Worm (Caenorhabditis elegans): ENCODE data around the gene lmtr-3.

The lmtr-3 gene

ce11 chrV:11133516-11133915, 9.5 kb downstream of the lmtr-3 start:
- TF ChIP-seq T22C8.4 (GFP tag; IDR thresholded peaks at IDR 0.05) (no peak), ztf-29 (GFP tag; IDR thresholded peaks at IDR 0.05) (no peak), flt-1 (GFP tag; IDR thresholded peaks at IDR 0.05) (no peak), tab-1 (GFP tag; IDR thresholded peaks at IDR 0.05) (no peak), cog-1 (tag; optimal IDR thresholded peaks at IDR 0.05) (no peak)

- TF ChIP-seq flt-1 (GFP tag; IDR thresholded peaks at IDR 0.05): no peak
- no peak for TF ChIP-seq ref-1 (GFP tag; conservative IDR thresholded peaks at IDR 0.05)
- no peak for TF ChIP-seq ztf-23 (GFP tag; IDR thresholded peaks at IDR 0.05)
- TF ChIP-seq T22C8.4 (GFP tag; IDR thresholded peaks at IDR 0.05): no peak
- no peak for TF ChIP-seq ztf-29 (GFP tag; IDR thresholded peaks at IDR 0.05)
- TF ChIP-seq cog-1 (tag; optimal IDR thresholded peaks at IDR 0.05): no peak
- TF ChIP-seq med-1 (GFP tag; optimal IDR thresholded peaks at IDR 0.05; ENCODE audit: insufficient read depth): no peak
- TF ChIP-seq tab-1 (GFP tag; IDR thresholded peaks at IDR 0.05): no peak
- no peak for TF ChIP-seq klf-2 (GFP tag; conservative IDR thresholded peaks at IDR 0.05)
Measured at ce11 chrV:11134296-11134695, 10.3 kb downstream of the lmtr-3 start, which contains the start of gene glb-3. TSS of gene glb-3 (plus strand) at chrV:11134596.

- TF ChIP-seq tab-1 (GFP tag; IDR thresholded peaks at IDR 0.05) (no peak), flt-1 (GFP tag; IDR thresholded peaks at IDR 0.05) (no peak), ztf-29 (GFP tag; IDR thresholded peaks at IDR 0.05) (no peak), med-1 (GFP tag; optimal IDR thresholded peaks at IDR 0.05; ENCODE audit: insufficient read depth) (no peak), klf-2 (GFP tag; conservative IDR thresholded peaks at IDR 0.05) (no peak), T22C8.4 (GFP tag; IDR thresholded peaks at IDR 0.05) (no peak), ztf-23 (GFP tag; IDR thresholded peaks at IDR 0.05) (no peak), cog-1 (tag; optimal IDR thresholded peaks at IDR 0.05) (no peak), ref-1 (GFP tag; conservative IDR thresholded peaks at IDR 0.05) (no peak)
Measured at ce11 chrV:11140326-11140725, 16.3 kb downstream of the lmtr-3 start.

ce11 chrV:11141179-11141578, 17.2 kb downstream of the lmtr-3 start, which contains the start of gene folt-1:
TSS of gene folt-1 (plus strand) at chrV:11141479.
- no peak for TF ChIP-seq cog-1 (tag; optimal IDR thresholded peaks at IDR 0.05)
- TF ChIP-seq ref-1 (GFP tag; conservative IDR thresholded peaks at IDR 0.05): no peak
- no peak for TF ChIP-seq klf-2 (GFP tag; conservative IDR thresholded peaks at IDR 0.05)
- no peak for TF ChIP-seq T22C8.4 (GFP tag; IDR thresholded peaks at IDR 0.05)
- no peak for TF ChIP-seq ztf-29 (GFP tag; IDR thresholded peaks at IDR 0.05)
- TF ChIP-seq med-1 (GFP tag; optimal IDR thresholded peaks at IDR 0.05; ENCODE audit: insufficient read depth): no peak
- TF ChIP-seq flt-1 (GFP tag; IDR thresholded peaks at IDR 0.05): no peak
- no peak for TF ChIP-seq ztf-23 (GFP tag; IDR thresholded peaks at IDR 0.05)
- TF ChIP-seq tab-1 (GFP tag; IDR thresholded peaks at IDR 0.05): no peak

- no peak for TF ChIP-seq cog-1 (tag; optimal IDR thresholded peaks at IDR 0.05)
- TF ChIP-seq ztf-29 (GFP tag; IDR thresholded peaks at IDR 0.05): no peak
- no peak for TF ChIP-seq med-1 (GFP tag; optimal IDR thresholded peaks at IDR 0.05; ENCODE audit: insufficient read depth)
- no peak for TF ChIP-seq flt-1 (GFP tag; IDR thresholded peaks at IDR 0.05)
- no peak for TF ChIP-seq tab-1 (GFP tag; IDR thresholded peaks at IDR 0.05)
- no peak for TF ChIP-seq ref-1 (GFP tag; conservative IDR thresholded peaks at IDR 0.05)
- no peak for TF ChIP-seq klf-2 (GFP tag; conservative IDR thresholded peaks at IDR 0.05)
- TF ChIP-seq T22C8.4 (GFP tag; IDR thresholded peaks at IDR 0.05): no peak
- no peak for TF ChIP-seq ztf-23 (GFP tag; IDR thresholded peaks at IDR 0.05)
Measured at ce11 chrV:11144694-11145093, 20.7 kb downstream of the lmtr-3 start, which contains the start of gene C06H2.7. TSS of gene C06H2.7 (minus strand) at chrV:11144794.

ce11 chrV:11146958-11147779, 23.2 kb downstream of the lmtr-3 start, which contains the start of the genes T19C4.24 and nlp-33:
TSS of gene T19C4.24 (minus strand) at chrV:11147008.
TSS of gene nlp-33 (plus strand) at chrV:11147346.
- TF ChIP-seq flt-1 (GFP tag; IDR thresholded peaks at IDR 0.05): no peak
- TF ChIP-seq ztf-29 (GFP tag; IDR thresholded peaks at IDR 0.05): no peak
- no peak for TF ChIP-seq klf-2 (GFP tag; conservative IDR thresholded peaks at IDR 0.05)

ce11 chrV:11147780-11148144, 23.8 kb downstream of the lmtr-3 start:
- TF ChIP-seq klf-2 (GFP tag; conservative IDR thresholded peaks at IDR 0.05): no peak
- no peak for TF ChIP-seq tab-1 (GFP tag; IDR thresholded peaks at IDR 0.05)
- TF ChIP-seq T22C8.4 (GFP tag; IDR thresholded peaks at IDR 0.05): no peak
- TF ChIP-seq cog-1 (tag; optimal IDR thresholded peaks at IDR 0.05): no peak
- no peak for TF ChIP-seq ztf-29 (GFP tag; IDR thresholded peaks at IDR 0.05)
- TF ChIP-seq ref-1 (GFP tag; conservative IDR thresholded peaks at IDR 0.05): no peak
- TF ChIP-seq ztf-23 (GFP tag; IDR thresholded peaks at IDR 0.05): no peak
- TF ChIP-seq med-1 (GFP tag; optimal IDR thresholded peaks at IDR 0.05; ENCODE audit: insufficient read depth): no peak
- no peak for TF ChIP-seq flt-1 (GFP tag; IDR thresholded peaks at IDR 0.05)

- TF ChIP-seq med-1 (GFP tag; optimal IDR thresholded peaks at IDR 0.05; ENCODE audit: insufficient read depth): no peak
- TF ChIP-seq cog-1 (tag; optimal IDR thresholded peaks at IDR 0.05): no peak
- no peak for TF ChIP-seq flt-1 (GFP tag; IDR thresholded peaks at IDR 0.05)
- TF ChIP-seq klf-2 (GFP tag; conservative IDR thresholded peaks at IDR 0.05): no peak
- TF ChIP-seq ref-1 (GFP tag; conservative IDR thresholded peaks at IDR 0.05): no peak
- no peak for TF ChIP-seq ztf-23 (GFP tag; IDR thresholded peaks at IDR 0.05)
Measured at ce11 chrV:11148971-11149370, 25.0 kb downstream of the lmtr-3 start.

- TF ChIP-seq ztf-23 (GFP tag; IDR thresholded peaks at IDR 0.05) (no peak), klf-2 (GFP tag; conservative IDR thresholded peaks at IDR 0.05) (no peak), cog-1 (tag; optimal IDR thresholded peaks at IDR 0.05) (no peak), med-1 (GFP tag; optimal IDR thresholded peaks at IDR 0.05; ENCODE audit: insufficient read depth) (no peak), ztf-29 (GFP tag; IDR thresholded peaks at IDR 0.05) (no peak), ref-1 (GFP tag; conservative IDR thresholded peaks at IDR 0.05) (no peak), T22C8.4 (GFP tag; IDR thresholded peaks at IDR 0.05) (no peak), tab-1 (GFP tag; IDR thresholded peaks at IDR 0.05) (no peak), flt-1 (GFP tag; IDR thresholded peaks at IDR 0.05) (no peak)
Measured at ce11 chrV:11149405-11149804, 25.4 kb downstream of the lmtr-3 start, which contains the start of gene T19C4.1. TSS of gene T19C4.1 (plus strand) at chrV:11149705.
